Fruit fly (Drosophila melanogaster): ENCODE measurements around the gene Samuel.

DNA sequence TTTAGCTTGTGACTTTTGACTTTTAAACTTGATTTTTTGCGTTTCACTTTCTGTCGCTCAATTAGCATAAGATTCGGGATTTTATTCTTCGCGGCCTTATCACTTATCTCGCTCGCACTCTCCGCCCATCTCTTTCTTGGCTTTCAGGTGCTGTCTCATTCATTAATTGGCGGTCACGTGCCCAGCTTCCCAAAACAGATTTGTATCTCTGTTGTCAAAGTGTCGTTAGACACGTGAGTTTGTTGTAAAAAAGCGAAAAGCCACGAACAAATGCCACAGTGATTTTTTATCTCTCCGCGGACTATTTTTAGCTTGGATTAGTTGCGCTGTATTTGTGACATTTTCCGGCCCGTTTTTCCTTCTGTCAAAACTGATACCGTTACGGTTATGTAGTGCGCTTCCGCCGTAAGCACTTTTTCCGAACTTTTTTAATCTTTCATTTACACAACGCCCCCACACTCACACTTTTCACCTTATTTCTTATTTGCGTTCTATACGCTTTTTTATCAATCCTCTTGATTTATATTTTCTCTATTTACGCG is 9.9 kb downstream of the Samuel start:
- TF ChIP-seq HHEX (GFP tag; optimal IDR thresholded peaks at IDR 0.05) (no peak), CG10462 (GFP tag; optimal IDR thresholded peaks at IDR 0.05) (no peak), Xrp1 (GFP tag; IDR thresholded peaks at IDR 0.05) (no peak), dmrt99B (tag; optimal IDR thresholded peaks at IDR 0.05) (no peak), crol (GFP tag; IDR thresholded peaks at IDR 0.05) (no peak), Lpt (GFP tag; optimal IDR thresholded peaks at IDR 0.05) (no peak), gcm (GFP tag; optimal IDR thresholded peaks at IDR 0.05) (no peak), CTCF (GFP tag; optimal IDR thresholded peaks at IDR 0.05) (no peak), Elba2 (GFP tag; optimal IDR thresholded peaks at IDR 0.05) (no peak)

Data from whole organism, embryonic.